Fruit fly (Drosophila melanogaster): ENCODE results near the gene zfh1.

Gene zfh1

dm6 chr3R:30794564-30795313, 29.0 kb downstream of the zfh1 start (continued):
- TF ChIP-seq Oli (tag; optimal IDR thresholded peaks at IDR 0.05): no peak
- TF ChIP-seq lola (GFP tag; optimal IDR thresholded peaks at IDR 0.05): no peak
- peak; percentile 42 for TF ChIP-seq cad (GFP tag; optimal IDR thresholded peaks at IDR 0.05)
- peak; percentile 1; the same call in 1 of the 2 replicates for TF ChIP-seq H2.0 (GFP tag; IDR thresholded peaks at IDR 0.05)
- no peak; the same call in 2 of the 3 replicates for TF ChIP-seq CG34422 (GFP tag; IDR thresholded peaks at IDR 0.05)
- no peak for TF ChIP-seq sug (tag; optimal IDR thresholded peaks at IDR 0.05)
- TF ChIP-seq H15 (GFP tag; IDR thresholded peaks at IDR 0.05): no peak
- TF ChIP-seq CG13424 (tag; optimal IDR thresholded peaks at IDR 0.05): no peak
- TF ChIP-seq CG14710 (tag; optimal IDR thresholded peaks at IDR 0.05): no peak
- no peak for TF ChIP-seq CG11247 (GFP tag; IDR thresholded peaks at IDR 0.05)
- no peak for TF ChIP-seq CG4424 (GFP tag; optimal IDR thresholded peaks at IDR 0.05)
- no peak for TF ChIP-seq sc (optimal IDR thresholded peaks at IDR 0.05)
- TF ChIP-seq sc (GFP tag; optimal IDR thresholded peaks at IDR 0.05): no peak
- no peak for TF ChIP-seq ems (GFP tag; optimal IDR thresholded peaks at IDR 0.05)
- TF ChIP-seq CG4328 (GFP tag; optimal IDR thresholded peaks at IDR 0.05): no peak
- no peak for TF ChIP-seq lbe (GFP tag; optimal IDR thresholded peaks at IDR 0.05)
- TF ChIP-seq vnd (GFP tag; IDR thresholded peaks at IDR 0.05; ENCODE audit: partially characterized antibody): no peak
- TF ChIP-seq CG4617 (GFP tag; optimal IDR thresholded peaks at IDR 0.05; ENCODE audit: borderline replicate concordance): no peak
- no peak for TF ChIP-seq unpg (GFP tag; optimal IDR thresholded peaks at IDR 0.05)
- TF ChIP-seq CG2889 (GFP tag; IDR thresholded peaks at IDR 0.05): no peak
- no peak for TF ChIP-seq jing (GFP tag; optimal IDR thresholded peaks at IDR 0.05)
- TF ChIP-seq CG8359 (GFP tag; optimal IDR thresholded peaks at IDR 0.05; ENCODE audit: borderline replicate concordance): no peak
- no peak for TF ChIP-seq eve (GFP tag; optimal IDR thresholded peaks at IDR 0.05)
- 0 out of 3 replicates have a peak, but pooled peaks have one; percentile 30 for TF ChIP-seq row (GFP tag; IDR thresholded peaks at IDR 0.05)
- TF ChIP-seq ab (GFP tag; optimal IDR thresholded peaks at IDR 0.05): no peak
- TF ChIP-seq Dip3 (GFP tag; optimal IDR thresholded peaks at IDR 0.05): no peak
- no peak for TF ChIP-seq abd-A (tag; optimal IDR thresholded peaks at IDR 0.05)
- no peak for TF ChIP-seq CG16779 (GFP tag; IDR thresholded peaks at IDR 0.05)
- no peak for TF ChIP-seq CG13296 (GFP tag; optimal IDR thresholded peaks at IDR 0.05)
- TF ChIP-seq CG8388 (GFP tag; optimal IDR thresholded peaks at IDR 0.05): no peak
- no peak for TF ChIP-seq nerfin-2 (GFP tag; IDR thresholded peaks at IDR 0.05; ENCODE audit: partially characterized antibody)
- TF ChIP-seq wor (GFP tag; IDR thresholded peaks at IDR 0.05): no peak
- TF ChIP-seq Hmx (GFP tag; optimal IDR thresholded peaks at IDR 0.05): no peak
- no peak for TF ChIP-seq da (GFP tag; optimal IDR thresholded peaks at IDR 0.05)
- TF ChIP-seq yki (optimal IDR thresholded peaks at IDR 0.05): no peak
- no peak for TF ChIP-seq CG2875 (GFP tag; optimal IDR thresholded peaks at IDR 0.05)
- no peak for TF ChIP-seq bcd (GFP tag; optimal IDR thresholded peaks at IDR 0.05)
- TF ChIP-seq CG15696 (tag; optimal IDR thresholded peaks at IDR 0.05): no peak
- no peak for TF ChIP-seq CG7745 (tag; optimal IDR thresholded peaks at IDR 0.05)
- TF ChIP-seq gcm2 (GFP tag; optimal IDR thresholded peaks at IDR 0.05): no peak
- TF ChIP-seq CG7963 (GFP tag; IDR thresholded peaks at IDR 0.05; ENCODE audit: partially characterized antibody): no peak
- TF ChIP-seq grn (GFP tag; optimal IDR thresholded peaks at IDR 0.05): no peak
- no peak for TF ChIP-seq CG13894 (tag; optimal IDR thresholded peaks at IDR 0.05)
- TF ChIP-seq Adf1 (GFP tag; IDR thresholded peaks at IDR 0.05): no peak
- no peak for TF ChIP-seq z (GFP tag; IDR thresholded peaks at IDR 0.05)
- TF ChIP-seq seq (GFP tag; IDR thresholded peaks at IDR 0.05): no peak
- TF ChIP-seq croc (GFP tag; conservative IDR thresholded peaks at IDR 0.05): no peak
- TF ChIP-seq MESR4 (GFP tag; optimal IDR thresholded peaks at IDR 0.05): no peak
- peak; percentile 18 for TF ChIP-seq CG15479 (GFP tag; optimal IDR thresholded peaks at IDR 0.05)
- TF ChIP-seq CG13123 (GFP tag; optimal IDR thresholded peaks at IDR 0.05): no peak
